Fruit fly (Drosophila melanogaster): ENCODE data around the gene eff.

The eff gene

DNA sequence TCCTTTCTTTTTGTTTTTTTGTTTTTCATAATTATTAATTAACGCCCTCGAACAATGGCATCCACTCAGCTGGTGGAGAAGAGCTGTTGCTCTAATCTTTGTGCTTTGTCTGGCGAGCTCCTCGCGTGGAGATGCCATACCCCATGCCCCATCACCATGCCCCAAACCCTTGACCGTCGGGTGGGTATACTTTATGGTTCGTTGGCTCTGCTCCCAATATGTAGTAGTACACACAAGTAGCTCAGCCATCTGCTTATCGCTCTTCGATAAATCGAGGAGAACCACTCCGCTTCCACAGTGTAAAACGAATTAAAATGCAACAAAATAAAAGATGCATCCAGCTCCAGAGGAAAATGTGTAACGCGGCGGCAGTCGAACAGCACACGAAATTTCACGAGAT, 51.1 kb downstream of the eff start:
- TF ChIP-seq chinmo (GFP tag; IDR thresholded peaks at IDR 0.05; ENCODE audit: partially characterized antibody) (0 out of 4 replicates have a peak, but pooled peaks have one; percentile 45), bigmax (GFP tag; optimal IDR thresholded peaks at IDR 0.05) (no peak), Hr78 (GFP tag; optimal IDR thresholded peaks at IDR 0.05) (peak in 1 of 2 experiments; percentile 37), CG4707 (GFP tag; optimal IDR thresholded peaks at IDR 0.05) (no peak), CG2199 (GFP tag; IDR thresholded peaks at IDR 0.05) (peak; percentile 87; the same call in 1 of the 3 replicates), sens (GFP tag) (peak; percentile 20), mam (GFP tag; optimal IDR thresholded peaks at IDR 0.05) (no peak), sd (tag; optimal IDR thresholded peaks at IDR 0.05) (no peak)

DNA sequence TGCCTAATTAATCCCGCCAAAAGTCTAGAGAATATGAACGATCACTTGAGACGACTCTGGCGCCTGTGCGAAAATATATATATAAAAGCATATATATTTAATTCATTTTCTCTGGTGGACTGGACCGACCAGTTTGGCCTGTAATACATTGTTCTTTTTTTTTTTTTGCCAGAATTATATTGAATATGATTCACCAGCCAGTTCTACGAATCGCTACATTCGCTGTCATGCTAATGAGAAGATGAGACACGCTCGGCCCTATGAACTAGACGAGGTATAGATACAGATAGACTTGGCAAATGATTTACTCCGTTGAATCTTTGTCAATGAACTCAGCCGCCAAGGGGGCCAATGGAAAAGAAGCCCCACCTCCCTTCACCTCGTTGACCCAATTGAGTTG, 53.8 kb downstream of the eff start:
- no peak for TF ChIP-seq CrebB (tag; optimal IDR thresholded peaks at IDR 0.05)
- TF ChIP-seq Med (GFP tag), result peak; percentile 47
- peak; percentile 24 for TF ChIP-seq sd (tag; optimal IDR thresholded peaks at IDR 0.05)
- 0 out of 4 replicates have a peak, but pooled peaks have one; percentile 55 for TF ChIP-seq chinmo (GFP tag; IDR thresholded peaks at IDR 0.05; ENCODE audit: partially characterized antibody)
- no peak for TF ChIP-seq Bgb (GFP tag; IDR thresholded peaks at IDR 0.05; ENCODE audit: partially characterized antibody)

DNA sequence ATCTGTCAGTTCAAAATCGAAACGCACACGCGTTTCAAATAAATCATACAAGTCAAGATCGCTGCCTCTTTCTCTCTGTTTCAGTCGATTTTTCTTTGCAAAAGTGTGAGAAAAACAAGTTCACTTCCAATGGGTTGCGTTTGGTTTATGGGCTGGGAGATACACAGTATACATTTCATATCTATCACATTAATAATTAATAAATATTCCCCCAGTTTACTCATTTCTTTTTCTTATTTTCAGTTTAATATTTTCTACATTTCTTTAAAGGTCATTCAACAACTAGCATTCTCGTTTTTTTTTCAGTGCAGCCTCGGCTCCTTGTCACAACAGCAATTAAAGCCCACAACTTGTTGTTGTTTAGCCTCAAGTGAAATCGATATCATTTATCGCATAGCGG, 57.2 kb downstream of the eff start:
- TF ChIP-seq CG17385 (GFP tag; optimal IDR thresholded peaks at IDR 0.05) (no peak), zen (tag; optimal IDR thresholded peaks at IDR 0.05) (no peak), bigmax (GFP tag; optimal IDR thresholded peaks at IDR 0.05) (no peak), CG13775 (GFP tag; optimal IDR thresholded peaks at IDR 0.05) (no peak), CG11456 (GFP tag; IDR thresholded peaks at IDR 0.05) (no peak), al (GFP tag; IDR thresholded peaks at IDR 0.05) (no peak), CG6813 (GFP tag; optimal IDR thresholded peaks at IDR 0.05) (no peak), BEAF-32 (GFP tag; optimal IDR thresholded peaks at IDR 0.05) (no peak), CG33213 (GFP tag; optimal IDR thresholded peaks at IDR 0.05) (no peak), Antp (GFP tag; optimal IDR thresholded peaks at IDR 0.05) (no peak), CG31441 (GFP tag; IDR thresholded peaks at IDR 0.05) (0 out of 2 replicates have a peak, but pooled peaks have one; percentile 32), CG31388 (GFP tag; optimal IDR thresholded peaks at IDR 0.05) (no peak), prd (optimal IDR thresholded peaks at IDR 0.05) (no peak), prd (GFP tag; IDR thresholded peaks at IDR 0.05) (peak; percentile 38; the same call in 1 of the 3 replicates), cas (GFP tag; IDR thresholded peaks at IDR 0.05) (no peak), Eip74EF (GFP tag; optimal IDR thresholded peaks at IDR 0.05) (peak in 1 of 2 experiments; percentile 19), Stat92E (GFP tag; optimal IDR thresholded peaks at IDR 0.05) (no peak), CG8765 (GFP tag; IDR thresholded peaks at IDR 0.05) (no peak), ci (GFP tag; IDR thresholded peaks at IDR 0.05) (0 out of 3 replicates have a peak, but pooled peaks have one; percentile 15), CG12391 (tag; optimal IDR thresholded peaks at IDR 0.05) (no peak), dimm (GFP tag; IDR thresholded peaks at IDR 0.05) (no peak), fd64A (GFP tag; optimal IDR thresholded peaks at IDR 0.05) (no peak), CG5953 (GFP tag; IDR thresholded peaks at IDR 0.05) (no peak), Xrp1 (GFP tag; IDR thresholded peaks at IDR 0.05) (0 out of 2 replicates have a peak, but pooled peaks have one; percentile 11), sna (GFP tag; IDR thresholded peaks at IDR 0.05; ENCODE audit: partially characterized antibody) (no peak), HmgD (GFP tag; optimal IDR thresholded peaks at IDR 0.05) (no peak), grau (tag; optimal IDR thresholded peaks at IDR 0.05) (no peak), Gsc (GFP tag; IDR thresholded peaks at IDR 0.05) (no peak), CG3847 (GFP tag; IDR thresholded peaks at IDR 0.05) (no peak), CG18262 (tag; optimal IDR thresholded peaks at IDR 0.05) (peak; percentile 0), CG8478 (optimal IDR thresholded peaks at IDR 0.05) (no peak), ab (GFP tag; optimal IDR thresholded peaks at IDR 0.05) (no peak), MBD-R2 (GFP tag; IDR thresholded peaks at IDR 0.05) (no peak), CG10366 (GFP tag; IDR thresholded peaks at IDR 0.05) (no peak), Mes4 (GFP tag; optimal IDR thresholded peaks at IDR 0.05) (no peak), CG6765 (GFP tag; optimal IDR thresholded peaks at IDR 0.05) (no peak), hb (GFP tag; IDR thresholded peaks at IDR 0.05; ENCODE audit: partially characterized antibody) (no peak)

Data from whole organism, embryonic.